Worm (Caenorhabditis elegans) whole organism, L2 larva: ENCODE data around the gene F54D12.8.
A peak's percentile ranks its signal among the peaks of the same experiment; 100 is the strongest.

Source experiments
- C34F6.9 ChIP-seq: fragments of 150-350 bp; optimal IDR thresholded peaks from 2 replicates; lab custom pipeline; 2014; ENCODE audit warnings: missing biosample characterization, missing genetic modification characterization
- F13H6.1 ChIP-seq: sonication (generic microtip); optimal IDR thresholded peaks from 2 replicates; lab custom pipeline; 2016; ENCODE audit warnings: missing genetic modification characterization, missing compliant biosample characterization
- R02D3.7 ChIP-seq: fragments of 150-350 bp; optimal IDR thresholded peaks from 2 replicates; lab custom pipeline; 2014; ENCODE audit warnings: missing biosample characterization, missing genetic modification characterization
- Y55F3AM.14 ChIP-seq: fragments of 200-800 bp; sonication (Bioruptor generic); optimal IDR thresholded peaks from 2 replicates; lab custom pipeline; 2018; ENCODE audit warnings: mild to moderate bottlenecking, missing genetic modification characterization, missing compliant biosample characterization
- alr-1 ChIP-seq: fragments of 150-350 bp; optimal IDR thresholded peaks from 2 replicates; lab custom pipeline; 2014; ENCODE audit warnings: missing biosample characterization, missing genetic modification characterization
- ama-1 ChIP-seq: fragments of 150-350 bp; optimal IDR thresholded peaks from 2 replicates; lab custom pipeline; 2018; ENCODE audit warnings: inconsistent platforms
- blmp-1 ChIP-seq: sonication (generic microtip); optimal IDR thresholded peaks from 2 replicates; lab custom pipeline; 2017; ENCODE audit warnings: missing genetic modification characterization, mild to moderate bottlenecking, missing compliant biosample characterization, antibody characterized with exemption, moderate library complexity; ENCODE audit not compliant: insufficient read depth
- ceh-82 ChIP-seq: fragments of 150-350 bp; optimal IDR thresholded peaks from 2 replicates; lab custom pipeline; 2014; ENCODE audit warnings: missing biosample characterization, missing genetic modification characterization
- dmd-4 ChIP-seq: sonication (generic microtip); optimal IDR thresholded peaks from 2 replicates; lab custom pipeline; 2017; ENCODE audit warnings: missing biosample characterization, missing genetic modification characterization
- egl-27 ChIP-seq: sonication (generic microtip); optimal IDR thresholded peaks from 3 replicates; lab custom pipeline; 2017; ENCODE audit warnings: missing biosample characterization, missing genetic modification reagents, missing genetic modification characterization
- elt-1 ChIP-seq: fragments of 150-350 bp; optimal IDR thresholded peaks from 2 replicates; lab custom pipeline; 2014; ENCODE audit warnings: missing biosample characterization, missing genetic modification characterization
- fos-1 ChIP-seq: fragments of 150-350 bp; optimal IDR thresholded peaks from 2 replicates; lab custom pipeline; 2014; ENCODE audit warnings: missing biosample characterization, missing genetic modification characterization
- gmeb-1 ChIP-seq: fragments of 150-350 bp; optimal IDR thresholded peaks from 2 replicates; lab custom pipeline; 2014; ENCODE audit warnings: missing biosample characterization, missing genetic modification characterization
- lin-11 ChIP-seq: fragments of 150-350 bp; sonication (generic microtip); optimal IDR thresholded peaks from 2 replicates; lab custom pipeline; 2014; ENCODE audit warnings: missing biosample characterization, missing genetic modification characterization, inconsistent platforms, mixed read lengths
- lsy-2 ChIP-seq, 2 experiments: fragments of 150-350 bp in 1 of 2; sonication (generic microtip) in 1 of 2; optimal IDR thresholded peaks; 2 replicates each; lab custom pipeline; 2014 to 2017; ENCODE audit warnings: missing biosample characterization in 2 of 2, missing genetic modification characterization in 2 of 2
- mab-5 ChIP-seq: fragments of 150-350 bp; optimal IDR thresholded peaks from 2 replicates; lab custom pipeline; 2014; ENCODE audit warnings: missing biosample characterization, missing genetic modification characterization
- mbf-1 ChIP-seq: sonication (generic microtip); optimal IDR thresholded peaks from 2 replicates; lab custom pipeline; 2017; ENCODE audit warnings: missing biosample characterization, missing genetic modification characterization
- mdl-1 ChIP-seq, 2 experiments: fragments of 150-350 bp in 1 of 2; sonication (generic microtip) in 1 of 2; optimal IDR thresholded peaks; 2 replicates each; lab custom pipeline; 2017; ENCODE audit warnings: missing biosample characterization in 2 of 2, missing genetic modification characterization in 2 of 2
- nhr-10 ChIP-seq: sonication (generic microtip); optimal IDR thresholded peaks from 2 replicates; lab custom pipeline; 2017; ENCODE audit warnings: missing biosample characterization, missing genetic modification characterization
- nhr-12 ChIP-seq: fragments of 150-350 bp; optimal IDR thresholded peaks from 2 replicates; lab custom pipeline; 2014; ENCODE audit warnings: missing biosample characterization, missing genetic modification characterization
- nhr-129 ChIP-seq: fragments of 150-350 bp; optimal IDR thresholded peaks from 2 replicates; lab custom pipeline; 2014; ENCODE audit warnings: missing biosample characterization, missing genetic modification characterization
- nhr-21 ChIP-seq: fragments of 150-350 bp; optimal IDR thresholded peaks from 2 replicates; lab custom pipeline; 2014; ENCODE audit warnings: missing biosample characterization, missing genetic modification characterization
- nhr-23 ChIP-seq: fragments of 150-350 bp; optimal IDR thresholded peaks from 2 replicates; lab custom pipeline; 2014; ENCODE audit warnings: missing biosample characterization, missing genetic modification reagents, missing genetic modification characterization
- nhr-237 ChIP-seq: fragments of 150-350 bp; optimal IDR thresholded peaks from 2 replicates; lab custom pipeline; 2014; ENCODE audit warnings: missing biosample characterization, missing genetic modification characterization
- peb-1 ChIP-seq: fragments of 150-350 bp; optimal IDR thresholded peaks from 2 replicates; lab custom pipeline; 2014; ENCODE audit warnings: missing biosample characterization, missing genetic modification characterization
- sem-4 ChIP-seq: fragments of 150-350 bp; optimal IDR thresholded peaks from 2 replicates; lab custom pipeline; 2014; ENCODE audit warnings: missing biosample characterization, missing genetic modification reagents, missing genetic modification characterization
- skn-1 ChIP-seq: sonication (generic microtip); optimal IDR thresholded peaks from 2 replicates; lab custom pipeline; 2017; ENCODE audit warnings: missing biosample characterization, missing genetic modification characterization
- sma-3 ChIP-seq: sonication (generic microtip); optimal IDR thresholded peaks from 2 replicates; lab custom pipeline; 2016; ENCODE audit warnings: missing genetic modification reagents, missing genetic modification characterization, missing compliant biosample characterization
- sma-9 ChIP-seq, 2 experiments: fragments of 150-350 bp in 1 of 2; sonication (generic microtip) in 1 of 2; optimal IDR thresholded peaks; 2 replicates each; lab custom pipeline; 2014 to 2016; ENCODE audit warnings: missing genetic modification characterization in 2 of 2, mild to moderate bottlenecking in 1 of 2, missing biosample characterization in 1 of 2, missing compliant biosample characterization in 1 of 2, missing genetic modification reagents in 1 of 2, moderate library complexity in 1 of 2
- unc-55 ChIP-seq: fragments of 150-350 bp; sonication (generic microtip); optimal IDR thresholded peaks from 3 replicates; lab custom pipeline; 2014; ENCODE audit warnings: missing biosample characterization, missing genetic modification reagents, missing genetic modification characterization
- zag-1 ChIP-seq: fragments of 150-350 bp; optimal IDR thresholded peaks from 2 replicates; lab custom pipeline; 2014; ENCODE audit warnings: missing biosample characterization, missing genetic modification characterization
- ztf-1 ChIP-seq: fragments of 200-800 bp; sonication (Bioruptor generic); conservative IDR thresholded peaks from 2 replicates; pipeline ENCODE4 v1.3.6; 2022; ENCODE audit warnings: missing genetic modification characterization, missing compliant biosample characterization
- ztf-11 ChIP-seq: sonication (generic microtip); optimal IDR thresholded peaks from 2 replicates; lab custom pipeline; 2017; ENCODE audit warnings: missing biosample characterization, missing genetic modification characterization

Gene F54D12.8

DNA sequence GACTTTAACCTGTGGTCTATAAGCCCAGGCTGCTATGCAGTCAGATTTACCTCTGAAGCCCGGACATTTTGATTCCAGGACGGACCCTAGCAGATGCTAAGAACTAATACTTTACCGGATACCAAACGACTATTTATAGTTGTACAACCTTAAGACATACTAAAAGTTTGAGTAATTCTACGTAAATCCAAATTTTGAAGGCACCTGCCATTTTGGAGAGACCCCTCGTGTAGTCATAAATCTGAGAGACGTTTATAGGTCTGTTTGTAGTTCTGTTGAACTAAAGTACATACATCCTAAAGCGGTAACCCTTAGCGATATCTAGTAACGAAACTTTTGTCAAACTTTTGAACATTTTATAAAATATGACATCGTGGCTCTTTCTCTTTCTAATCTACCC, 558 bp upstream of the F54D12.8 start, which contains the start of gene F54D12.2:
TSS of gene F54D12.2 (plus strand) at position 301 of the 400 bp plus-strand sequence.
- TF ChIP-seq skn-1 (tag; lab: Kevin White, UChicago) (no peak), nhr-23 (no peak), egl-27 (no peak), sma-9 (GFP tag; optimal IDR thresholded peaks at IDR 0.05; lab: Kevin White, UChicago) (no peak), sma-9 (tag; optimal IDR thresholded peaks at IDR 0.05; lab: Kevin White, UChicago) (no peak), nhr-129 (tag; lab: Kevin White, UChicago) (no peak), nhr-10 (tag; lab: Kevin White, UChicago) (no peak), alr-1 (no peak)

DNA sequence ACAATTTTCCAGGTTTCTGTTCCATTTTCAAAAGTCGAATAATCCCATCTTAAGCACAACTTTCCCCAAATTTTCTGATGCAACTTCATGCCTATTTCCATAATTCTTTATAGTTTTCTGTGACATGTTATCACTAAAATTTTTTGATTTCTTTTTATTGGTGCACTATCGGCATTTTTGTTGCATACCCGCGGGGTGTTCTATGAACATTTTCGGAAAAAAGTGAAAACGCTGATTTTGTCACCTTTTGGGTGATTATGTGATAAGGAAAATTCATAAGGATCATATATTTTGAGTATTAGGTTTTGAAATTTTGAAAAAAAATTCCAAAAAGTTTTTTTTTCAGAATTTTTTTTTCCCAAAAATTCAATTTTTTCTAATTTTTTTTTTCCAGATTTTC, 11.4 kb downstream of the F54D12.8 start, which contains the start of gene aat-7:
TSS of gene aat-7 (plus strand) at position 393 of the 400 bp plus-strand sequence.
- TF ChIP-seq peb-1 (tag; lab: Kevin White, UChicago) (no peak), elt-1 (no peak), R02D3.7 (tag; lab: Kevin White, UChicago) (no peak), gmeb-1 (tag; lab: Kevin White, UChicago) (no peak), fos-1 (tag; lab: Kevin White, UChicago) (peak; percentile 85), nhr-23 (no peak), F13H6.1 (tag; lab: Kevin White, UChicago) (no peak), nhr-237 (no peak), mbf-1 (tag; lab: Kevin White, UChicago) (no peak), egl-27 (no peak), C34F6.9 (tag; lab: Kevin White, UChicago) (no peak), nhr-10 (tag; lab: Kevin White, UChicago) (no peak), ztf-1 (GFP tag; lab: Robert Waterston, UW) (no peak), zag-1 (tag; lab: Kevin White, UChicago) (no peak), blmp-1 (peak; percentile 29), lsy-2 (tag; optimal IDR thresholded peaks at IDR 0.05; lab: Kevin White, UChicago) (no peak), sem-4 (tag; lab: Kevin White, UChicago) (no peak), mab-5 (tag; lab: Kevin White, UChicago) (no peak)

DNA sequence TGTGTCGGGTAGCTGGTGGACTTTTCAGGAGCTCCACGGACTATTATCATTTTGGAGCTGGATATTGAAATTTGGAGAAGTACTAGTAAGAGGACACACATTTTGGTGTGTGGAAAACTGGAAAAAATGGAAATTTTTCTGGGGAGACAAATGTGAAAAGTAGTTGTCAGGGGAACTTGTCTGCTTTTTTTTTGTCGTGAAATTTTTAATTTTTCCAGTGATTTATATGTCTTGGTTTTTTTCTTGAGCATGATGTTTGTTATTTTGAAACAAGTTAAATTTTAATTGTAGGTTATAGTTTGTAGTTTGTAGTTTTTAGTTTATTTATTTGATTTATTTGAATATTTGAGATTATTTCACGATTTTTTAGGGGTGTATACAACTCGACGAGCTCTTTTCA, 12.6 kb downstream of the F54D12.8 start, which contains the start of gene F54D12.7:
TSS of gene F54D12.7 (minus strand) at position 101 of the 400 bp plus-strand sequence.
- TF ChIP-seq lin-11 (tag; lab: Kevin White, UChicago) = no peak
- TF ChIP-seq dmd-4 (tag; lab: Kevin White, UChicago) = no peak
- no peak for TF ChIP-seq nhr-129 (tag; lab: Kevin White, UChicago)

DNA sequence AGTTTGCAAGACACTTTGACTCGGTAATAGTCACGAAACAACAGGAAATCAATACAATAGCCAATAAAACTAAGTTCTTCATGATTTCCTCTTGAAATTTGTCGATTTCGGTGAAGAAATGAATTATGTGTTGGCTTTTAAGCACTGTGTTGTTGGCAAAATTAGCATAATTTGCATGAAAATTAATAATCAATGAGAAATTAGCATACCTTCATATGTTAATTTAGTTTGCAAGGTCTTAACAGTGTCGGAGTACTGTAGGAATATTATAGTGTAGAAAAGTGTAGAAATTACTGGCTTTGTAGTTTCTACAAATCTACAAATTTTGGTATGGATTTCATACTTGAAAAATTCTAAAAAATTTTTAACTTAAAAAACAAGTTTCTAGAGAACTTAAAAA, 16.2 kb downstream of the F54D12.8 start, which contains the start of gene F54D12.9:
TSS of gene F54D12.9 (minus strand) at position 101 of the 400 bp plus-strand sequence.
- TF ChIP-seq egl-27 (no peak), nhr-21 (tag; lab: Kevin White, UChicago) (no peak), mdl-1 (tag; optimal IDR thresholded peaks at IDR 0.05; lab: Kevin White, UChicago) (no peak)

DNA sequence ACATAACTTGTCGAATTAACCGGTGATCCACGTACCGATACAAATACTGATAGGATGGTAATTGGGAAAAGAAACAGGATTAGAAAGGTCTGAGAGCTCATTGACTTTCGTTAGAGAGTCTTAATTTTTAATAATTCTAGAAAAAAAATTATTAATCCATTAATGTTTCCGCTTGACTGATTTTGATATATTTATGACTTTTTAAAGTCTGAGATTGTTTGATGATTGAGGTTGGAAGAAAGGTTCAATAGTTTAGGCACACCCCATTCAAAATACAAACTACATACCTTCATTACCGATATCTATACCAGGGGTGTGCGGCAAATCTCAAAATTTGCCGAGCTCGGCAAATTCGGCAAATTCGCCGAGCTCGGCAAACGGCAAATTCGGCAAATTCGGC, 19.6 kb downstream of the F54D12.8 start, which contains the start of gene F54D12.10:
TSS of gene F54D12.10 (minus strand) at position 101 of the 400 bp plus-strand sequence.
- TF ChIP-seq nhr-12 (tag; lab: Kevin White, UChicago) (no peak), ztf-11 (no peak)

DNA sequence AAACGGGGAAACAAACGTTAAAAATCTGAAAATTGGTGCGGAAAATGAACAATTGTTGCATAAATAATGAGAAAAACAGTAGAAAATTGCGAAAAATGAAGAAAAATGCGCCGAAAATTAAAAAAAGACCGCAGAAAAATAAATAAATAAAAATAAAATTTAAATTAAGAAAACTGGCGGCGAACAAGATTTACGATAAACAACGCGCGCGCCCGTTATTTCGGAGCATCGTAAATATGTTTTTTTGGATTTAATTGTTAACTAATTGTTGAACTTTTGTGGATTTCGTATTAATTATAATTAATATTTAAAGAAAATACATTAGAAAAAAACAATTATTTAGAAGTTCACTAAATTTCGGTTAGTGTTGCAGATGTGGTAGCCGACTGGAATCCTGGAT, 21.0 kb downstream of the F54D12.8 start:
- no peak for TF ChIP-seq Y55F3AM.14 (GFP tag; lab: Kevin White, UChicago)
- TF ChIP-seq unc-55 (GFP tag; lab: Kevin White, UChicago) = peak; percentile 30
- no peak for TF ChIP-seq ceh-82 (tag; lab: Kevin White, UChicago)
- no peak for TF ChIP-seq ama-1
- no peak for TF ChIP-seq sma-3 (GFP tag; lab: Kevin White, UChicago)
- TF ChIP-seq, all 48 proteins: peak for 1
